Worm (Caenorhabditis elegans) whole organism, L2 larva: ENCODE results near the gene C50D2.10.

Experiments used
- blmp-1 ChIP-seq: sonication (generic microtip); optimal IDR thresholded peaks from 2 replicates; lab custom pipeline; 2017; ENCODE audit warnings: missing genetic modification characterization, mild to moderate bottlenecking, missing compliant biosample characterization, antibody characterized with exemption, moderate library complexity; ENCODE audit not compliant: insufficient read depth
- lin-13 ChIP-seq: fragments of 150-350 bp; optimal IDR thresholded peaks from 2 replicates; lab custom pipeline; 2014; ENCODE audit warnings: missing biosample characterization, missing genetic modification reagents, missing genetic modification characterization
- nhr-237 ChIP-seq: fragments of 150-350 bp; optimal IDR thresholded peaks from 2 replicates; lab custom pipeline; 2014; ENCODE audit warnings: missing biosample characterization, missing genetic modification characterization
- nhr-77 ChIP-seq: fragments of 150-350 bp; optimal IDR thresholded peaks from 2 replicates; lab custom pipeline; 2014; ENCODE audit warnings: missing biosample characterization, missing genetic modification characterization
- ztf-1 ChIP-seq: fragments of 200-800 bp; sonication (Bioruptor generic); conservative IDR thresholded peaks from 2 replicates; pipeline ENCODE4 v1.3.6; 2022; ENCODE audit warnings: missing genetic modification characterization, missing compliant biosample characterization

DNA sequence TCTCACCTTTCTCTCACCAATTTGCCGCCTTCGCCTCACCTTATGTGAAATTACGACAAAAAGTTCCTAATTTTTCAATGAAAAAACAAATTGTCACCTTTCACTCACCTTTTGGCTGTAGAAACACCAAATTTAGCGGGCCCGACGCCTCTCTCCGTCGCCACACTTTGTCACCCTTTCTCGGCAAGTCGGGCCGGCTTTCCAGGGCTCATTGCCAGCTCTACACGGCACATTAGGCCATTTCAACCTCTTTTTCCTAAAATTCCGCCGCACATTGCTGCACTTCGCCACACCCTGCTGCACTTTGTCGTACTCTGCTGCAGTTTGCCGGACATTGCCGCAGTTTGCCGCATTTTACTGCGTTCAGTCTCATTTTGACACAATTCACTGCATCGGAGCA is 2.2 kb downstream of the C50D2.10 start:
- no peak for TF ChIP-seq nhr-77 (tag; lab: Kevin White, UChicago)
- no peak for TF ChIP-seq ztf-1 (GFP tag; lab: Robert Waterston, UW)
- no peak for TF ChIP-seq lin-13 (GFP tag; lab: Kevin White, UChicago)
- TF ChIP-seq blmp-1 (tag; lab: Kevin White, UChicago): no peak
- TF ChIP-seq nhr-237 (tag; lab: Kevin White, UChicago): no peak
